Worm (Caenorhabditis elegans): ENCODE results near the gene C17B7.4.
A peak's percentile ranks its signal among the peaks of the same experiment; 100 is the strongest.

C17B7.4 gene

DNA sequence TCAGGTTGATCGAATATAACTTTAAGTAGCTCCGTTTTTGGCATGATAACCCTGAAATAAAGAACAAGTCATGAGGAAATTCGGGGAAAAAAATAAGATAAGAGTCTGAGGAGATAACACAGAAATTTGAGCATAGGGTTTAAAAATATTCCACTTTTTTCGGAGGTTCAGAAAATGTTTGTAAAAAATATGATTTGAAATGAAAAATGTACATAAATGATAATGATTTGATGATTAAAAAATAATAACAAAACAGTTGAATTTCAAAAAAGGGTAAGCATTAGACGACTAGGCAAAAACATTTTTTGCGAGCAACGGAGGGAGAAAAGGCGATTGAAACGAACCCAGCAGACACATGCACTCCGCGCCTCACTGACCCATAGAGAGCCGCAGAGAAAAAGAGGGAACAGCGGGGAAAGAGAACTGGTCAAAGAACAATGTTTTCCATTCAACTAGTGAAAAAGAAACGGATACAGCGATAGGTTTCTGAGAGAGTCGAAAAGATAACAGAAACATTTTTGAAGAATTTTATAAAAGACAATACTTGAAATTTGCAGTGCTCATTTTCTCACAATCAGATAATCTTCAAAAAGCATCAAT is 26.9 kb upstream of the C17B7.4 start, which contains the start of gene arrd-18:
arrd-18 (minus strand) TSS at position 51 of the 600 bp plus-strand sequence.
- TF ChIP-seq bed-3 (GFP tag; optimal IDR thresholded peaks at IDR 0.05) (no peak), sem-2 (GFP tag; optimal IDR thresholded peaks at IDR 0.05) (no peak), M03D4.4 (tag; optimal IDR thresholded peaks at IDR 0.05) (no peak), ces-1 (GFP tag; optimal IDR thresholded peaks at IDR 0.05) (peak; percentile 10), hlh-1 (tag; optimal IDR thresholded peaks at IDR 0.05) (peak; percentile 3)

ce11 chrV:3315308-3315707 is 23.8 kb upstream of the C17B7.4 start, which contains the start of gene arrd-19:
arrd-19 (minus strand) TSS chrV:3315516.
- TF ChIP-seq ham-2 (GFP tag; optimal IDR thresholded peaks at IDR 0.05) (no peak), mep-1 (tag; optimal IDR thresholded peaks at IDR 0.05) (peak; percentile 4), unc-120 (tag; optimal IDR thresholded peaks at IDR 0.05; ENCODE audit: poor library complexity, severe bottlenecking) (no peak), nhr-237 (tag; optimal IDR thresholded peaks at IDR 0.05) (peak; percentile 19), hlh-1 (tag; optimal IDR thresholded peaks at IDR 0.05) (peak; percentile 49)

DNA sequence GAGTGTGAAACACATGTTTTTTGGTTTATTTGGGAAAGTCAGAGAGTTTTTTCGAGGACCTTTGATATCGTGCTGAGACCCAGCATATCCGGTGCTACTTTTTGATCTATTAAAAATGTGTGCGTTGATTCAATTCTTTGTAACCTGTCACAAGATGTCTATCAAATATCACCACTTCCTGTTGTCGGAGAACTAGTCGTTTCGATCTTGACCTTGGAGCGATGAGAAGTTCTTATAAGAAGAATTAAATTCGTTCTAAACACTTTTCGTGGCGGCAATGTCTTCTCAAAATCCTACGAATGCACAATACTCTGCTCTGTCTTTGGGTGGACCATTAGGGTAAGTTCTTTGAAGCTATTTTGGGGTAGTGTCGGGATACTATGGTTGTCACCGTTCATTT is 23.0 kb upstream of the C17B7.4 start, which contains the start of gene F35F10.1:
F35F10.1 (plus strand) TSS at position 200 of the 400 bp plus-strand sequence.
- TF ChIP-seq ztf-11 (tag; optimal IDR thresholded peaks at IDR 0.05) (no peak), bed-3 (GFP tag; optimal IDR thresholded peaks at IDR 0.05) (no peak), unc-39 (tag; optimal IDR thresholded peaks at IDR 0.05) (no peak), blmp-1 (tag; optimal IDR thresholded peaks at IDR 0.05) (no peak), ceh-83 (GFP tag; optimal IDR thresholded peaks at IDR 0.05) (no peak), sptf-1 (tag; optimal IDR thresholded peaks at IDR 0.05) (no peak), ceh-43 (GFP tag; optimal IDR thresholded peaks at IDR 0.05) (no peak), nhr-237 (tag; optimal IDR thresholded peaks at IDR 0.05) (no peak), nhr-12 (tag; optimal IDR thresholded peaks at IDR 0.05) (no peak), nhr-2 (tag; optimal IDR thresholded peaks at IDR 0.05) (no peak), unc-120 (tag; optimal IDR thresholded peaks at IDR 0.05; ENCODE audit: poor library complexity, severe bottlenecking) (no peak), lin-32 (GFP tag; optimal IDR thresholded peaks at IDR 0.05) (no peak), elt-3 (tag; optimal IDR thresholded peaks at IDR 0.05) (no peak), tbx-8 (GFP tag; optimal IDR thresholded peaks at IDR 0.05) (no peak), zip-8 (tag; optimal IDR thresholded peaks at IDR 0.05) (no peak), pha-4 (tag; optimal IDR thresholded peaks at IDR 0.05) (no peak), ceh-39 (tag; optimal IDR thresholded peaks at IDR 0.05) (no peak), lin-13 (tag; optimal IDR thresholded peaks at IDR 0.05) (no peak), unc-62 (GFP tag; optimal IDR thresholded peaks at IDR 0.05) (no peak)

DNA sequence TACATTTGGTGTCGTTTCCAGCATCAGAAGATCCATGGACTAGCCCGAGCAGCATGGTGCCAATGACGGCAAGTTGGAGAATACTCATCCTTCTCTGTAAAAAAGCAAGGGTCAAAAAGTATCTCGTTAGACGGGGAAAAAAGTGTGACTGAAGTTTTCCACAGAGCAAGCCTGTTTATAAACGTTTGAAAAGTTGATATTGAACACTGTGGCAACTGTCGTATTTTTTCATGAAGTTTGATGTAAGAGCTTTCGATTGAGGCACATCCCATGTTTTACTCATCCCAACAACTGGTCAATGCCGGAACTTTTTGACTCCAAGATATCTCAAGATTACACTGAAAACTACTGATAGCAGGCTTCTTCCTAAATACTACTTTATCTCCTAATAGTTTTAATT is 20.1 kb upstream of the C17B7.4 start, which contains the start of gene F35F10.13:
F35F10.13 (minus strand) TSS at position 101 of the 400 bp plus-strand sequence.
- TF ChIP-seq ham-2 (GFP tag; optimal IDR thresholded peaks at IDR 0.05) (no peak), unc-39 (tag; optimal IDR thresholded peaks at IDR 0.05) (no peak), sptf-1 (tag; optimal IDR thresholded peaks at IDR 0.05) (no peak), unc-120 (tag; optimal IDR thresholded peaks at IDR 0.05; ENCODE audit: poor library complexity, severe bottlenecking) (no peak), flh-1 (GFP tag; optimal IDR thresholded peaks at IDR 0.05) (no peak), lin-32 (GFP tag; optimal IDR thresholded peaks at IDR 0.05) (no peak), sem-2 (GFP tag; optimal IDR thresholded peaks at IDR 0.05) (no peak), mab-5 (tag; optimal IDR thresholded peaks at IDR 0.05) (no peak), drap-1 (GFP tag; optimal IDR thresholded peaks at IDR 0.05) (no peak), ceh-39 (tag; optimal IDR thresholded peaks at IDR 0.05) (no peak), elt-1 (tag; optimal IDR thresholded peaks at IDR 0.05; ENCODE audit: borderline replicate concordance, insufficient read depth) (no peak), mep-1 (tag; optimal IDR thresholded peaks at IDR 0.05) (no peak), tbx-8 (GFP tag; optimal IDR thresholded peaks at IDR 0.05) (no peak), mls-2 (tag; optimal IDR thresholded peaks at IDR 0.05) (no peak), lsy-2 (tag; optimal IDR thresholded peaks at IDR 0.05) (no peak), ceh-43 (GFP tag; optimal IDR thresholded peaks at IDR 0.05) (no peak), cnd-1 (tag; optimal IDR thresholded peaks at IDR 0.05) (no peak)

- no peak for TF ChIP-seq unc-120 (tag; optimal IDR thresholded peaks at IDR 0.05; ENCODE audit: poor library complexity, severe bottlenecking)
- no peak for TF ChIP-seq hlh-1 (tag; optimal IDR thresholded peaks at IDR 0.05)
- TF ChIP-seq ceh-39 (tag; optimal IDR thresholded peaks at IDR 0.05): no peak
- TF ChIP-seq cnd-1 (tag; optimal IDR thresholded peaks at IDR 0.05): no peak
- no peak for TF ChIP-seq mab-5 (tag; optimal IDR thresholded peaks at IDR 0.05)
- TF ChIP-seq lin-32 (GFP tag; optimal IDR thresholded peaks at IDR 0.05): no peak
- no peak for TF ChIP-seq lin-13 (tag; optimal IDR thresholded peaks at IDR 0.05)
- TF ChIP-seq nhr-12 (tag; optimal IDR thresholded peaks at IDR 0.05): no peak
Measured at ce11 chrV:3320005-3320404, 19.1 kb upstream of the C17B7.4 start, which contains the start of gene F35F10.14. F35F10.14 (minus strand) TSS chrV:3320105.
